Worm (Caenorhabditis elegans) whole organism, L4 larva: ENCODE measurements around the gene melo-3.

Experiments
- F44E2.7 ChIP-seq: fragments of 200-800 bp; sonication (Bioruptor generic); IDR thresholded peaks from 2 replicates; pipeline ENCODE4 v2.1.2; 2022; ENCODE audit warnings: missing genetic modification characterization, missing compliant biosample characterization
- R02D3.7 ChIP-seq: fragments of 150-350 bp; sonication (generic microtip); optimal IDR thresholded peaks from 3 replicates; lab custom pipeline; 2014; ENCODE audit warnings: missing biosample characterization, missing genetic modification characterization
- T20F7.1 ChIP-seq: fragments of 200-800 bp; sonication (Bioruptor generic); optimal IDR thresholded peaks from 2 replicates; lab custom pipeline; 2018; ENCODE audit warnings: mild to moderate bottlenecking, missing genetic modification characterization, missing compliant biosample characterization
- Y105C5A.15 ChIP-seq: fragments of 200-800 bp; sonication (Bioruptor generic); IDR thresholded peaks from 2 replicates; pipeline ENCODE4 v1.3.6; 2022; ENCODE audit warnings: missing genetic modification characterization, missing compliant biosample characterization
- Y48G9A.11 ChIP-seq: fragments of 200-800 bp; sonication (Bioruptor generic); IDR thresholded peaks from 2 replicates; pipeline ENCODE4 v1.3.6; 2022; ENCODE audit warnings: missing genetic modification reagents, missing genetic modification characterization, missing compliant biosample characterization
- Y75B8A.6 ChIP-seq: fragments of 200-800 bp; sonication (Bioruptor generic); IDR thresholded peaks from 2 replicates; pipeline ENCODE4 v1.3.6; 2022; ENCODE audit warnings: missing genetic modification reagents, missing genetic modification characterization, missing compliant biosample characterization
- aha-1 ChIP-seq: fragments of 150-350 bp; peaks from one replicate; lab custom pipeline; 2014; ENCODE audit warnings: missing biosample characterization, missing genetic modification characterization
- ceh-20 ChIP-seq: fragments of 200-800 bp; sonication (Bioruptor generic); IDR thresholded peaks from 2 replicates; pipeline ENCODE4 v1.3.6; 2022; ENCODE audit warnings: missing genetic modification reagents, missing genetic modification characterization, missing compliant biosample characterization
- ceh-44 ChIP-seq: fragments of 200-800 bp; sonication (Bioruptor generic); IDR thresholded peaks from 2 replicates; pipeline ENCODE4 v1.3.6; 2022; ENCODE audit warnings: missing genetic modification reagents, missing genetic modification characterization, missing compliant biosample characterization
- ceh-62 ChIP-seq: sonication (generic microtip); optimal IDR thresholded peaks from 2 replicates; lab custom pipeline; 2017; ENCODE audit warnings: missing biosample characterization, missing genetic modification characterization
- daf-16 ChIP-seq, 3 experiments: sonication (generic microtip); optimal IDR thresholded peaks; 2 replicates each; lab custom pipeline; 2016 to 2017; ENCODE audit warnings: missing genetic modification characterization in 3 of 3, missing genetic modification reagents in 3 of 3, mild to moderate bottlenecking in 2 of 3, missing compliant biosample characterization in 2 of 3, missing biosample characterization in 1 of 3, moderate library complexity in 1 of 3
- dmd-8 ChIP-seq: fragments of 200-800 bp; sonication (Bioruptor generic); IDR thresholded peaks from 2 replicates; pipeline ENCODE4 v1.3.6; 2022; ENCODE audit warnings: missing genetic modification characterization, missing compliant biosample characterization
- duxl-1 ChIP-seq: sonication (generic microtip); optimal IDR thresholded peaks from 2 replicates; lab custom pipeline; 2016; ENCODE audit warnings: mild to moderate bottlenecking, missing genetic modification characterization, moderate library complexity, missing compliant biosample characterization; ENCODE audit not compliant: poor library complexity
- egl-43 ChIP-seq: fragments of 200-800 bp; sonication (Bioruptor generic); IDR thresholded peaks from 2 replicates; pipeline ENCODE4 v1.3.6; 2022; ENCODE audit warnings: missing genetic modification reagents, missing genetic modification characterization, missing compliant biosample characterization
- hmg-1.1 ChIP-seq: fragments of 200-800 bp; sonication (Bioruptor generic); IDR thresholded peaks from 2 replicates; pipeline ENCODE4 v1.3.6; 2022; ENCODE audit warnings: missing genetic modification reagents, missing genetic modification characterization, missing compliant biosample characterization
- nhr-111 ChIP-seq: fragments of 200-800 bp; sonication (Bioruptor generic); optimal IDR thresholded peaks from 2 replicates; lab custom pipeline; 2018; ENCODE audit warnings: mild to moderate bottlenecking, missing genetic modification characterization, missing compliant biosample characterization
- nhr-237 ChIP-seq: sonication (generic microtip); optimal IDR thresholded peaks from 2 replicates; lab custom pipeline; 2017; ENCODE audit warnings: missing biosample characterization, missing genetic modification characterization
- nhr-28 ChIP-seq: fragments of 150-350 bp; optimal IDR thresholded peaks from 2 replicates; lab custom pipeline; 2014; ENCODE audit warnings: missing biosample characterization, missing genetic modification characterization
- nhr-6 ChIP-seq: fragments of 150-350 bp; optimal IDR thresholded peaks from 2 replicates; lab custom pipeline; 2014; ENCODE audit warnings: missing biosample characterization, missing genetic modification characterization
- nhr-77 ChIP-seq: fragments of 150-350 bp; optimal IDR thresholded peaks from 2 replicates; lab custom pipeline; 2014; ENCODE audit warnings: missing biosample characterization, missing genetic modification characterization
- pha-4 ChIP-seq, 2 experiments: fragments of 150-350 bp in 1 of 2; fragments of 200-800 bp in 1 of 2; sonication (Bioruptor generic) in 1 of 2; IDR thresholded peaks in 1 of 2; optimal IDR thresholded peaks in 1 of 2; 2 replicates each; pipeline versions ENCODE4 v1.3.6 to Lab custom; 2014 to 2022; ENCODE audit warnings: missing genetic modification characterization in 2 of 2, missing genetic modification reagents in 2 of 2, missing biosample characterization in 1 of 2, missing compliant biosample characterization in 1 of 2
- pqm-1 ChIP-seq: sonication (generic microtip); optimal IDR thresholded peaks from 2 replicates; lab custom pipeline; 2017; ENCODE audit warnings: missing biosample characterization, missing genetic modification characterization
- rbr-2 ChIP-seq: sonication (generic microtip); optimal IDR thresholded peaks from 2 replicates; lab custom pipeline; 2016; ENCODE audit warnings: missing genotype, missing genetic modification characterization, missing compliant biosample characterization
- snpc-4 ChIP-seq: fragments of 150-350 bp; optimal IDR thresholded peaks from 2 replicates; lab custom pipeline; 2014; ENCODE audit warnings: missing biosample characterization, missing genetic modification characterization
- spr-3 ChIP-seq: fragments of 200-800 bp; sonication (Bioruptor generic); optimal IDR thresholded peaks from 2 replicates; lab custom pipeline; 2018; ENCODE audit warnings: mild to moderate bottlenecking, missing genetic modification characterization, missing compliant biosample characterization
- unc-62 ChIP-seq, 3 experiments: fragments of 150-350 bp in 1 of 3; sonication (generic microtip); optimal IDR thresholded peaks in 2 of 3; peaks in 1 of 3; 1 replicate in 1 of 3; 2 replicates in 2 of 3; lab custom pipeline; 2014 to 2017; ENCODE audit warnings: missing biosample characterization in 3 of 3, missing genetic modification characterization in 3 of 3, missing genetic modification reagents in 3 of 3, missing genotype in 1 of 3
- zag-1 ChIP-seq: fragments of 150-350 bp; optimal IDR thresholded peaks from 2 replicates; lab custom pipeline; 2014; ENCODE audit warnings: missing biosample characterization, missing genetic modification characterization
- zip-2 ChIP-seq: fragments of 150-350 bp; optimal IDR thresholded peaks from 2 replicates; lab custom pipeline; 2014; ENCODE audit warnings: missing biosample characterization, missing genetic modification characterization
- ztf-11 ChIP-seq: fragments of 150-350 bp; optimal IDR thresholded peaks from 2 replicates; lab custom pipeline; 2014; ENCODE audit warnings: missing biosample characterization, missing genetic modification characterization
- ztf-7 ChIP-seq: fragments of 150-350 bp; optimal IDR thresholded peaks from 2 replicates; lab custom pipeline; 2014; ENCODE audit warnings: missing biosample characterization, missing genetic modification characterization

melo-3 gene

DNA sequence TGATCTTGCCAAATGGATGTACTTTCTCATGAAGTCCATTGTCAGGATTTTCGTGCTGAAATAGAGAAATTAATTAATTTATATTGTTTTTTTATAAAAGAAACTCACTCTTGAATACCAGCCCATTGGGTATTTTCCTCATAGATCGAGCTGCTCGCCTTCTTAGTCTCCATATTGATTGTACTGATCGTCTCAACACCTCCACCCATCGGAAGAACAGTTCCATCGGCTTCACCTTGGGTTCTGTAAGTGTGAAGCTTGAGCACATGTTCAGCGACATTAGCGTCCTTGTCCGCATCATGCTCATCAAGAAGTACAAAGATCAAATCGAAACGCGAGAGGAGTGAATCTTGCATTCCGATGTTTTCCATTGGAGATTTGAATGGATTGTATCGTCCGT is 21.1 kb upstream of the melo-3 start:
- no peak for TF ChIP-seq nhr-28 (tag; lab: Kevin White, UChicago)
- TF ChIP-seq aha-1: peak; percentile 92
- TF ChIP-seq hmg-1.1: no peak

DNA sequence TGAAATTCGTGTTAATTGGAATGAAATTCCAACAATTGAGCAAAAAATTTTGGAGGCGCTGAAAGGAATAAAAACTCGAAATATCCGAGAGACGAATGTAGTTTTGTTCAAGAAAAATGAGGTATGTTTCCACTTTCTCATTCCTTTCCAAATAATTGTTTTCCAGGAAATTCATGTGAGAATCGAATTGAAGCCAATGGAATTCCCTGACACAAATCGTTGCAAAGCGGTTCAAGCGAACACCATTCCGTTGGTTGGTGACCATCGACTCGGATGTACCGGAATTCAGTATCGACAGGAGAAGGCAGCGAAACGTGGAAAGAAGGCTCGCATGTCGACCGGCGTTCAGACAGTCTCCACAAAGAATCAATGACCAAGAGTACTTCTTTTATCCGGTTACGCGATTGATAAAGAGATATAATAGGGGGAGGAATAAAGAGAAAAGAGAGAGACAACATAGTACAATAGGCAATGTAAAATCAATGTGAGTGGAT is 19.7 kb upstream of the melo-3 start:
- TF ChIP-seq ztf-11 (tag; lab: Kevin White, UChicago) (no peak), nhr-111 (no peak), pha-4 (GFP tag; IDR thresholded peaks at IDR 0.05; lab: Robert Waterston, UW) (no peak), pha-4 (tag; optimal IDR thresholded peaks at IDR 0.05; lab: Kevin White, UChicago) (no peak), nhr-237 (no peak), egl-43 (GFP tag; lab: Robert Waterston, UW) (0 out of 2 replicates have a peak, but pooled peaks have one; percentile 24)

DNA sequence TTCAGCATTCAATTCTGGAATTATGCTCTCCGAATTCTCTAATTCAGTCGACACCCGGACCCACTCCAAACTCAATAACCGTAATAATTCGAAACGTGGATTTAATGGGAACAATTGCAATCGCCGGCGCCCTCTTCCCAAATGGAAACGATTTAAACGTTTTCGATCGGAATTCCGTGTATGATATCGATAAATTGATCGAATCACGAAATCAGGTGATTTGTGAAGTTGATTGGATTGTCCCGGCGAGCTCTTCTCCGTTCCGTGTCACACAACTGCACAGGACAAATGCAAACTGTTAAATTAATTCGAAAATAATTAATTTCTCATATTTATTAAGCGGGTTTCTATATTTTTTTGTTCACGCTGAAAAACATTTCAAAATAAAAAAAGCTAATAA is 19.2 kb upstream of the melo-3 start, which contains the start of gene C25D7.16:
C25D7.16 (plus strand) TSS at position 301 of the 400 bp plus-strand sequence.
- TF ChIP-seq ceh-62 (tag; lab: Kevin White, UChicago): no peak
- peak; percentile 49 for TF ChIP-seq aha-1
- TF ChIP-seq, all 104 proteins: peak for 1

DNA sequence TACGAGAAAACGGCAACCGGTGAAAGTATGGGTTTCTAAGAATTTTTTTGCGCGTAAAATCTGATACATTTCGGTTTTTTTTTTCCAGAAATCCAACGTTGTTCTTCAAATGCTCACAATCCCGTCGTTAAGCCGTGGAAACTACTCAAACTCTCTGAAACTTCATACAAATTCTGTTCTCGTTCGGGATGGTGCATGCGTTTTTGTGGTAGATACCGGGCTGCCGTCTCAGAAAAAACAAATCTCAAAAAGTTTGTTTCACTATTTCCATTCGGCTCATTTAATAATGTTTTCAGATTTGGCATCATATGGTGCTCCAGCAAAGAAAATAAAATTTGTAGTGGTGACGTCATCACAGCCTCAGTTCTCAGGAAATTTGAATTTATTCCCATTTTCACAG is 18.1 kb upstream of the melo-3 start:
- TF ChIP-seq R02D3.7 (no peak), snpc-4 (tag; lab: Kevin White, UChicago) (no peak), spr-3 (GFP tag; lab: Kevin White, UChicago) (no peak), Y105C5A.15 (no peak), aha-1 (peak; percentile 91), unc-62 (GFP tag; optimal IDR thresholded peaks at IDR 0.05 in 1 of 2; lab: Kevin White, UChicago) (no peak), unc-62 (tag; optimal IDR thresholded peaks at IDR 0.05; lab: Kevin White, UChicago) (no peak), Y75B8A.6 (GFP tag; lab: Robert Waterston, UW) (no peak)

DNA sequence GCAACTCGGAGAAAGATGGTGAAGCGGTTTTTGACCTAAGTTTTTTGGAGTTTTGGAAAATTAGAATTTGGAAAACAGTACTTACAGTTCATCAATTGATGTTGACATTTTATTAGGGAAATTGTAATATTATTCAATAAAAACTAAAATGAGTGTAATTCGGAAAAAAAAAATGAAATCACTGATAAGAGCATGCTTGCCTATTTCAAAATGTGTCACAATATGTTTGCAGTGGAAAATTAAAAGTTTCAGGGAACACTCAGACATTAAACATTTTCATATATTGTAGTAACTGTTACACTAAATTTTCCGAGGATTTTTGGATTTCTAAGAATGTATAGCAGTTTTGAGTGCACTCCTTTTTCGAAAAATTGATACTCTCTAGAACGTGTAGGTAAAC is 15.7 kb upstream of the melo-3 start, which contains the start of the genes fbxa-82 and C25D7.5:
fbxa-82 (minus strand) TSS at position 163 of the 400 bp plus-strand sequence.
C25D7.5 (plus strand) TSS at position 283 of the 400 bp plus-strand sequence.
- peak; percentile 57 for TF ChIP-seq nhr-77 (tag; lab: Kevin White, UChicago)
- TF ChIP-seq zag-1: no peak
- TF ChIP-seq pqm-1 (tag; lab: Kevin White, UChicago): peak; percentile 24
- no peak for TF ChIP-seq hmg-1.1
- TF ChIP-seq ceh-20 (GFP tag; lab: Robert Waterston, UW): no peak
- peak; percentile 43 for TF ChIP-seq nhr-28 (tag; lab: Kevin White, UChicago)
- TF ChIP-seq T20F7.1 (GFP tag; lab: Kevin White, UChicago): no peak
- no peak for TF ChIP-seq F44E2.7 (GFP tag; lab: Robert Waterston, UW)
- peak; percentile 82 for TF ChIP-seq zip-2
- TF ChIP-seq dmd-8 (GFP tag; lab: Robert Waterston, UW): no peak
- peak; percentile 62 for TF ChIP-seq ztf-7 (tag; lab: Kevin White, UChicago)
- no peak for TF ChIP-seq duxl-1
- no peak for TF ChIP-seq Y48G9A.11 (GFP tag; lab: Robert Waterston, UW)
- no peak for TF ChIP-seq rbr-2
- TF ChIP-seq daf-16 (GFP tag; optimal IDR thresholded peaks at IDR 0.05; lab: Kevin White, UChicago): no peak
- peak; percentile 59 for TF ChIP-seq daf-16 (tag; optimal IDR thresholded peaks at IDR 0.05; lab: Kevin White, UChicago)
- no peak for TF ChIP-seq nhr-6 (tag; lab: Kevin White, UChicago)
- TF ChIP-seq, all 104 proteins: peak for 6

DNA sequence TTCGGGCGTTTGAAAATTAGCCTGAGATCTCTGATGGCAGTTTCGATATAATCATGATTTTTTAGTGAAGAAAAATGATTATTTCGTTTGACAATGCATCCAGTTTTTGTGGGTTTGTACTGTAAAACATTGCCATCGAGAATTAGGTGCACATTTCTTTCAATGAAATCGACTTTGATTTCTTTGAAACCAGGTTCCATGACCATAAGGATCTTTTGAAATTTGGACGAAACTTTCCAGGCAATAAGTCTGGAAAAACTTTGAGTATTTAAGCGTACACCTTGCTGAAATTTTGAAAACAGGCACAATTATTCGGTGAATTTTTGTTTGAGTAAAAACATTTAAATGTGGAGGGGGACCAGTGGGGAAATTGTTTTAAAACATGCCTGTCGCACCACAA is 15.1 kb upstream of the melo-3 start:
- TF ChIP-seq aha-1 (peak; percentile 91), ceh-44 (GFP tag; lab: Robert Waterston, UW) (no peak)
